Worm (Caenorhabditis elegans) whole organism, dauer: ENCODE data around the gene cyp-31A2.
"Not testable (repeated sequence)": the region's sequence is repeated elsewhere in the genome, so short reads cannot be mapped to it uniquely, and the experiment has no call there.

Source experiments
- unc-62 ChIP-seq: sonication (generic microtip); optimal IDR thresholded peaks from 2 replicates; lab custom pipeline; 2017; ENCODE audit warnings: missing biosample characterization, missing genetic modification reagents, missing genetic modification characterization

cyp-31A2 gene

DNA sequence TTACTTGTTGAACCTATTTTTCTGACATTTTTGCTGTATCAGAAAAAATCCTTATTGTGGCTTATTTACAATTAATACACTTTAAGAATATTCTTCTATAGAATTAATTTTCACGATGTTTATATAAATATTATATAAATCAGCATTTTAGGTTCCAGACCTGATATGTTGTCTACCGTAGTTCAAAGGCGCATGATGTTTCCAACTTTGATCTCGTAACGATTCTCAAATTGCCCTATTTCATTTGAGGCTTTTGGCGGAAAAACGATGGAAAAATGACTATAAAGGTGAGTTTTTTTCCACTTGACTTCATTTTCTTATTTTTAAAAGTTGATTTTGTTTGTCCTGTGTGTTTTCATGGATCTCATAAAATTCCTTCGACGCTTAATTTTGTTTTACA is 6.3 kb downstream of the cyp-31A2 start, which contains the start of gene gfat-2:
gfat-2 (plus strand) TSS at position 145 of the 400 bp plus-strand sequence.
- no peak for TF ChIP-seq unc-62 (GFP tag; lab: Kevin White, UChicago)

DNA sequence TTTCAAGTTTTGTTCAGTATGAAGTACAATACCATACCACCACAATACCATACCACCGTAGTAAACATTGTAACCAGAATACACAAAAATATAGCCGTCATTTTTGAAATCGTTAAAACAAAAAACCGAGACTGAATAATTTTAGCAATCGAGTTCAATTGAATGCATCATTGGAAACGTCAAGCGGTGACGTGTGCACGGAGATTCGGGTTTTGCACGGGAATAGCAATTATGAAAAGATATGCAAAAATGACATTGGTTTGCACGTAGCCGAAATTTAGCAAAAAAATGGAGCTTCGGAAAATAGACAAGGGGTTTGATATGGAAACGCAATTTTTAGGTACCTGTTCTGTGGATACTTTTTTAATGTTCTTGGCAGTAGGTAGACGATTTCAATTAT is 11.2 kb downstream of the cyp-31A2 start, which contains the start of gene F22B3.10:
F22B3.10 (minus strand) TSS at position 101 of the 400 bp plus-strand sequence.
- TF ChIP-seq unc-62 (GFP tag; lab: Kevin White, UChicago), result no peak

DNA sequence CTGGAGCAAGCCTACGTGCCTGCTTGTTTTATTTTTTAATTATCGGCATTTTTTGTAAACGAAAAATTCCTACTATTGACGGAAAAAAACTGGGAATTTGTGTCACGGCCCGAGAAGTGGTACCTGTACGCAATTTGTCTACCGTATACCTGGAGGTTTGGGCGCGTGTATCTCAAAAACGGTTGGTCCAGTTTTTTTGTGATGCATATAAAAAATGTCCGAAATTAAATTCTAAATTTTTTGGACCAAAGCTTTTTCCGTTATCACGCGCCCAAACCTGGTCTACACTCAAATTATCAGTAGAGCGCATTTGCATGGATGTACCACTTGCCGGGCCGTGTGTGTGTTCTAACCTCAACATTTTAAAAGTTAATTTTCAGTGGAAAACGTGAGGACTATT is 13.0 kb downstream of the cyp-31A2 start, which contains the start of gene F22B3.5:
F22B3.5 (minus strand) TSS at position 101 of the 400 bp plus-strand sequence.
- not testable (repeated sequence) for TF ChIP-seq unc-62 (GFP tag; lab: Kevin White, UChicago)

DNA sequence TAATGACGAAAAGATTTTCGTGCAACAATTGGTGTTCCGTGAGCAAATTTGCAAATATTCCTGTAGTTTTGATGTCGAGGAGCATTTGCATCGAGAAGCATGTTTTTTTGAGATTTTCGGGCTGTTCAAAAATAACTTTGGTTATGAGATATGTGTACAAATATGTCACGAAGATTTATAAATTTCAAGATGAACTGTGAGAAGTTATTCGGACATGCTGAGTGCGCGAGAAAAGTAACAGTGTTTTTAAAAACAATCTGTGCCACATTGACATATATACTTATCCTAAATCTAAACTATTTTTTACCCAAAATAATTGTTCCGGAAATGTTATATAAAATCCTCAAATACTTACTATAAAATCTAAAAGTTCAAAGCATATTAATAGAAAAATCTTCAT is 17.9 kb downstream of the cyp-31A2 start, which contains the start of gene F22B3.7:
F22B3.7 (minus strand) TSS at position 101 of the 400 bp plus-strand sequence.
- no peak for TF ChIP-seq unc-62 (GFP tag; lab: Kevin White, UChicago)

DNA sequence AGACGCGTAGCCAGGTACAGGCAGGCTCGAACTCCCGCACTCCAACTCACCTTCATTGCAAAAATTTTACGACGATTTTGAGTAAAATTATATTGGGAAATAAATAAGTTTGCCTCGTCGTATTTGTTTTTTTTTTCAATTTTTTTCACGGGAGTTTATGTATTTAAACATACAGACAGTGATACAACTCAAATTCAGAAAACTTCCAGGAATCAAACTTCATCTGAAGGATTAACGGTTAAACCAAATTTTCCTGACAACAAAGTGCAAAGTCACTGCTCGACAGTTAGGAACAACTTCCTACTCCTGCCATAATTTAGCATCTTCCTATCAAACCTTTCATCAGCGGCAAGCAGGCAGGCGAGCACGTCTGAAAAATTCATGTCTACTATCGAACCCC is 21.1 kb downstream of the cyp-31A2 start, which contains the start of gene F22B3.8:
F22B3.8 (minus strand) TSS at position 101 of the 400 bp plus-strand sequence.
- no peak for TF ChIP-seq unc-62 (GFP tag; lab: Kevin White, UChicago)

DNA sequence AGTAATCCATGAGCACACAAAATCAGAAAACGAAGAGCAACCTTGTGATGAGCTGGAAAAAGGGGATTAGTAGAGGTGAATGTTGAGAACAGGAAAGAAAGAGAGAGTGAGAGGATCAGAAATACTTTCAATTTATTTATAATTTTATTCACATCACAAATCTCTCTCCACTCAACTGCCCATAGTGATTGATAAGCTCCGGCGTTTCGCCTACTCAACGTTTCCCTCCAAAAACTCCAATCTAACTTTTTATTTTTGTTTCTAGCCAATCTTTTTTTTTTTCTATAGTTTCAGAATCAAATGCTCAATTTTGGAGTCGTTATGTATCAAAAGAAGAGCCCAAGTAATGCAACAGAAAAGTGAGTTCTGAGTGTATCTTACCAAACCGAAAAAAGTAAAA is 21.7 kb downstream of the cyp-31A2 start, which contains the start of gene kin-4:
kin-4 (plus strand) TSS at position 301 of the 400 bp plus-strand sequence.
- TF ChIP-seq unc-62 (GFP tag; lab: Kevin White, UChicago), result no peak

DNA sequence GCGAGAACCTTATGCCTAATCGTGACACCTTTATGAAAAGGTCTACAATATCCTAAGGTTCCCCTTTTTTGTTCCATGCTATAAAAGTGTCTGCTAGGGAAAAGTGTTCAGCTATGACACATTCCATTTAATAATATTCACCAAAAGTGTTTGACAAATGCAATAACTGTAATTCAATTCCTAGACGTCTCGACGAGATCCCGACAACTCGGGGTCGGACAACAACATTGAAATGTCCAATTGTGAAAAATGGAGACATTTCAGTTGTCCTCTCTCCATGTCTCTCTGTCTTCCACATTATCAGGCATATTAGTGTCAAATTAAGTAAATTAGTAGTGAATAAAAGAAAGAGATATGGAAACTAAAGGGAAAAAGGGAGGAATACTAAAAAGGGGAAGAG is 27.7 kb downstream of the cyp-31A2 start:
- TF ChIP-seq unc-62 (GFP tag; lab: Kevin White, UChicago), result no peak

DNA sequence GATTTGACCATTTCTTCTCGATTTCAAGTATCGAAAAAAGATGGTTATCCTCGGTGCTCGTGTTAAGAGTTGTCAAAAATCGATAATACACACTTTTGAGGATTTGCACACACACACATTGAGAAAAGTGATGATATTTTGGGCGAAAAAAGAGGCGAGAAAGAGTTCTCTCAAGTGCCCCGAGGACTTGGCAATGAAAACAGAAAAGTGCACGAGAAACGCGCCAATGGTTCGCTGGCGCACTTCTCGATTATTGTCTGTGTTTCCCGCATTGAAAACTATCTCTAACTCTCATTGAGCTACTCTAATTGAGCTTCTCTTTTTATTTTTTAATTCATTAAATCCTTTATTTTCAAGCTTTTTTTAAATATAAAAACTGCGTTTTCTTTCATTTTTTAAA is 29.9 kb downstream of the cyp-31A2 start:
- no peak for TF ChIP-seq unc-62 (GFP tag; lab: Kevin White, UChicago)

DNA sequence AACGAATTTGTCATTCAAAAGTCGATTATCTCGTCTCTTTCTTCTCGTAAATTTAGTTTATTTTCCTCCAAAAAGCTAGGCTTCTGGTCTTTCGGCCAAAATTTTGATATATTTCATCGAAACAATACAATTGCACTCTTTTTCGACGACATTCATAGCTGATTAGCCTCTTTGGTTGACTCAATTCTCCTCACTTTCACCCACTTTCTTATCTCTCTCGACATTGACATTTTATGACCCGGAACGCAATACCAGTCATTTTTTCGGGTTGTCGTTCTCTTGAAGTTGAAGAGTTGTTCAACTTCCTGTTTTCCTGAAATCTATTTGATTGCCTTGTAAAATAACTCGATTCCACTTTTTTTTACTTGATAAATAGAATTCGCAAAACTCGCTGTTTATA is 30.8 kb downstream of the cyp-31A2 start:
- no peak for TF ChIP-seq unc-62 (GFP tag; lab: Kevin White, UChicago)

DNA sequence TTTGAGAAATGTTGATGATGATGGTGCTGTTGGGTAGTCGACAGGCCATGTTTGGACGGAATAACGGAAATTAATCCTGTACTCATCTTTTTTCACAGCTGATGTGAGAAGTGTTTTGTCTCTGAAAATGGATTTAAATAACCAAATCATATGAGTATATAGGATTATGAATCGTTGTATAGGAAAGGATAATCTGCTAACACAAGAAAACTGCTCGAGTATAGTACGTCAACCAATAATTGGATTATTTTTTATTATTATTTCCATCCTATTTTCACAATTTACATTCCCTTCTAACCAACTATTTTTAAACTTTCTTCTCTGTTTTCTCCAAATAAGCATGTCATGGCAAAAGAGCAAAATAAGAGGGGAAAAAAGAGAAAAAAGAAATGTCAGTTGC is 32.0 kb downstream of the cyp-31A2 start:
- no peak for TF ChIP-seq unc-62 (GFP tag; lab: Kevin White, UChicago)

DNA sequence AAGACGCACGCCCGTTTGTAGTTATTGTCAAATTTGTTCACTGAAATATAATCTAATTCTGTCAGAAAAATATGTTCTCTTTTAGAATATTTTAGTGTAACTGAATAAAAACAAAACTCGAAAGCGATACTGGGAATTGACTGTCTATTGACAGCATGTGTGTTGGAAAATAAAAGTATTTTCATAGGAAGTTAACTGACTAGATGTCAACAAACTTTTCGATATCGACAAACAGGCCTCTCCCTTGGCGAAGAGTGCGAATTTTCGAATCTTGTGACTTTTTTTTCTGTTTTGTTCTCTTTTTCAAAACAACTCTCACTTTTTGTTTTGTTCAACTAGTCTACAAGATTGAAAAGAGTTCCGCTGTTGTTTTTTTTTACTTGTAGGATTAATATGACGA is 34.5 kb downstream of the cyp-31A2 start:
- TF ChIP-seq unc-62 (GFP tag; lab: Kevin White, UChicago), result no peak

DNA sequence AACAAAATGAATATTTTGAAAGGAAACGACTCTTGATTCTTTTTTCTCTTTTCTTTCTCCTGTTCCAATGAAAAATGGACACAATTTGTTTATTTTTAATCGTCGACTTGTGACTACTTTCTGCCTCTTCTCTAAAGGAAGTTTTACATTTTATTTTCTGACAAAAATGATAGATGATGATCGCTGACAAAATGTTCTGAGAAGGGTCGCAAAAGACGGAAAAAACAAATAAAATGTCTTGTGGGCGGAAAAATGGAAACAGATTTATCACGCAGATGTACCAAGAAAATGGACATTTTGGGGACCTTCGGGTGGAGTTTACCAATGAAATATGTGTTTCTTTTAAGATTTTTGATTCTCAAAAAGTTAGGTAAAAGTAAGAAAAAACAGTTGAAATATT is 49.2 kb downstream of the cyp-31A2 start:
- TF ChIP-seq unc-62 (GFP tag; lab: Kevin White, UChicago), result no peak
